Worm (Caenorhabditis elegans) whole organism, late embryonic: ENCODE results near the gene nhr-63.

Experiments used
- C08G9.2 ChIP-seq: sonication (generic microtip); optimal IDR thresholded peaks from 2 replicates; lab custom pipeline; 2016; ENCODE audit warnings: mild to moderate bottlenecking, missing genetic modification characterization, moderate library complexity, missing compliant biosample characterization
- F13H6.1 ChIP-seq: sonication (generic microtip); optimal IDR thresholded peaks from 2 replicates; lab custom pipeline; 2016; ENCODE audit warnings: missing genetic modification characterization, missing compliant biosample characterization
- K09A11.1 ChIP-seq: sonication (generic microtip); optimal IDR thresholded peaks from 2 replicates; lab custom pipeline; 2017; ENCODE audit warnings: antibody characterized with exemption, mild to moderate bottlenecking, missing genetic modification characterization, missing compliant biosample characterization; ENCODE audit not compliant: insufficient read depth
- T23F11.4 ChIP-seq: fragments of 200-800 bp; sonication (Bioruptor generic); optimal IDR thresholded peaks from 2 replicates; lab custom pipeline; 2018; ENCODE audit warnings: mild to moderate bottlenecking, missing genetic modification characterization, missing compliant biosample characterization
- Y22D7AL.16 ChIP-seq: sonication (generic microtip); optimal IDR thresholded peaks from 2 replicates; lab custom pipeline; 2016; ENCODE audit warnings: missing genetic modification characterization, missing compliant biosample characterization
- ama-1 ChIP-seq: fragments of 150-350 bp; optimal IDR thresholded peaks from 2 replicates; lab custom pipeline; 2014
- ceh-18 ChIP-seq: sonication (generic microtip); optimal IDR thresholded peaks from 2 replicates; lab custom pipeline; 2016; ENCODE audit warnings: missing genetic modification characterization, missing compliant biosample characterization
- ceh-19 ChIP-seq: fragments of 200-800 bp; sonication (Bioruptor generic); optimal IDR thresholded peaks from 2 replicates; lab custom pipeline; 2018; ENCODE audit warnings: mild to moderate bottlenecking, missing genetic modification characterization, missing compliant biosample characterization
- ceh-2 ChIP-seq: sonication (generic microtip); optimal IDR thresholded peaks from 2 replicates; lab custom pipeline; 2016; ENCODE audit warnings: missing genotype, missing genetic modification characterization, missing compliant biosample characterization
- ceh-22 ChIP-seq: sonication (generic microtip); optimal IDR thresholded peaks from 2 replicates; lab custom pipeline; 2017; ENCODE audit warnings: missing biosample characterization, missing genetic modification characterization
- ceh-24 ChIP-seq: sonication (generic microtip); optimal IDR thresholded peaks from 2 replicates; lab custom pipeline; 2016; ENCODE audit warnings: mild to moderate bottlenecking, missing genetic modification characterization, missing compliant biosample characterization
- ceh-31 ChIP-seq: sonication (generic microtip); optimal IDR thresholded peaks from 2 replicates; lab custom pipeline; 2016; ENCODE audit warnings: missing genetic modification characterization, missing compliant biosample characterization
- ceh-34 ChIP-seq: sonication (generic microtip); optimal IDR thresholded peaks from 2 replicates; lab custom pipeline; 2016; ENCODE audit warnings: mild to moderate bottlenecking, missing genetic modification characterization, missing compliant biosample characterization
- ceh-45 ChIP-seq: fragments of 200-800 bp; sonication (Bioruptor generic); IDR thresholded peaks from 2 replicates; pipeline ENCODE4 v1.3.6; 2022; ENCODE audit warnings: missing genetic modification reagents, missing genetic modification characterization, missing compliant biosample characterization
- ceh-48 ChIP-seq: sonication (generic microtip); optimal IDR thresholded peaks from 2 replicates; lab custom pipeline; 2016; ENCODE audit warnings: missing genetic modification characterization, inconsistent platforms, missing compliant biosample characterization
- ceh-9 ChIP-seq: sonication (generic microtip); optimal IDR thresholded peaks from 2 replicates; lab custom pipeline; 2016; ENCODE audit warnings: mild to moderate bottlenecking, missing genetic modification characterization, inconsistent platforms, missing compliant biosample characterization
- dmd-4 ChIP-seq: sonication (generic microtip); optimal IDR thresholded peaks from 2 replicates; lab custom pipeline; 2016; ENCODE audit warnings: borderline replicate concordance, missing genetic modification characterization, missing compliant biosample characterization
- elt-2 ChIP-seq: sonication (generic microtip); optimal IDR thresholded peaks from 2 replicates; lab custom pipeline; 2016; ENCODE audit warnings: missing genetic modification reagents, missing genetic modification characterization, missing compliant biosample characterization
- elt-4 ChIP-seq: sonication (generic microtip); optimal IDR thresholded peaks from 2 replicates; lab custom pipeline; 2016; ENCODE audit warnings: missing genetic modification characterization, missing compliant biosample characterization
- eyg-1 ChIP-seq: sonication (generic microtip); optimal IDR thresholded peaks from 2 replicates; lab custom pipeline; 2016; ENCODE audit warnings: missing genotype, missing genetic modification characterization, missing compliant biosample characterization
- fkh-10 ChIP-seq: fragments of 150-350 bp; optimal IDR thresholded peaks from 2 replicates; lab custom pipeline; 2014; ENCODE audit warnings: missing biosample characterization, missing genetic modification reagents, missing genetic modification characterization
- fkh-6 ChIP-seq: sonication (generic microtip); optimal IDR thresholded peaks from 2 replicates; lab custom pipeline; 2016; ENCODE audit warnings: missing genetic modification characterization, missing compliant biosample characterization
- gmeb-2 ChIP-seq: sonication (generic microtip); optimal IDR thresholded peaks from 2 replicates; lab custom pipeline; 2016; ENCODE audit warnings: missing genetic modification characterization, inconsistent platforms, missing compliant biosample characterization
- hlh-30 ChIP-seq: sonication (generic microtip); optimal IDR thresholded peaks from 2 replicates; lab custom pipeline; 2017; ENCODE audit warnings: antibody characterized with exemption, missing genetic modification characterization, missing compliant biosample characterization; ENCODE audit not compliant: insufficient read depth
- hlh-6 ChIP-seq: sonication (generic microtip); optimal IDR thresholded peaks from 2 replicates; lab custom pipeline; 2016; ENCODE audit warnings: missing genotype, missing genetic modification characterization, missing compliant biosample characterization
- lim-6 ChIP-seq: sonication (generic microtip); optimal IDR thresholded peaks from 2 replicates; lab custom pipeline; 2016; ENCODE audit warnings: missing genetic modification characterization, missing compliant biosample characterization
- lin-11 ChIP-seq: fragments of 200-800 bp; sonication (Bioruptor generic); optimal IDR thresholded peaks from 2 replicates; lab custom pipeline; 2018; ENCODE audit warnings: mild to moderate bottlenecking, missing genetic modification characterization, missing compliant biosample characterization
- madf-2 ChIP-seq: sonication (generic microtip); optimal IDR thresholded peaks from 2 replicates; lab custom pipeline; 2017; ENCODE audit warnings: missing genetic modification characterization, missing compliant biosample characterization
- nhr-11 ChIP-seq: fragments of 150-350 bp; optimal IDR thresholded peaks from 2 replicates; lab custom pipeline; 2014; ENCODE audit warnings: missing biosample characterization, missing genetic modification characterization
- nhr-232 ChIP-seq: sonication (generic microtip); optimal IDR thresholded peaks from 2 replicates; lab custom pipeline; 2016; ENCODE audit warnings: missing genetic modification characterization, missing compliant biosample characterization
- odd-2 ChIP-seq: sonication (generic microtip); optimal IDR thresholded peaks from 2 replicates; lab custom pipeline; 2017; ENCODE audit warnings: antibody characterized with exemption, mild to moderate bottlenecking, missing genetic modification characterization, missing compliant biosample characterization
- pha-2 ChIP-seq: sonication (generic microtip); optimal IDR thresholded peaks from 2 replicates; lab custom pipeline; 2017; ENCODE audit warnings: mild to moderate bottlenecking, missing genetic modification characterization, missing compliant biosample characterization
- pqm-1 ChIP-seq: sonication (generic microtip); optimal IDR thresholded peaks from 2 replicates; lab custom pipeline; 2016; ENCODE audit warnings: missing genetic modification characterization, missing compliant biosample characterization
- rnt-1 ChIP-seq: sonication (generic microtip); optimal IDR thresholded peaks from 2 replicates; lab custom pipeline; 2016; ENCODE audit warnings: missing genetic modification characterization, missing compliant biosample characterization
- sdc-2 ChIP-seq: sonication (generic microtip); optimal IDR thresholded peaks from 2 replicates; lab custom pipeline; 2016; ENCODE audit warnings: missing genotype, missing genetic modification characterization, missing compliant biosample characterization
- sox-4 ChIP-seq: sonication (generic microtip); optimal IDR thresholded peaks from 2 replicates; lab custom pipeline; 2017; ENCODE audit warnings: mild to moderate bottlenecking, missing genetic modification characterization, inconsistent platforms, missing compliant biosample characterization
- syd-9 ChIP-seq: sonication (generic microtip); optimal IDR thresholded peaks from 2 replicates; lab custom pipeline; 2016; ENCODE audit warnings: mild to moderate bottlenecking, missing genetic modification characterization, moderate library complexity, missing compliant biosample characterization
- unc-42 ChIP-seq: sonication (generic microtip); optimal IDR thresholded peaks from 2 replicates; lab custom pipeline; 2016; ENCODE audit warnings: missing genotype, missing genetic modification characterization, missing compliant biosample characterization
- unc-55 ChIP-seq: sonication (generic microtip); optimal IDR thresholded peaks from 2 replicates; lab custom pipeline; 2017; ENCODE audit warnings: missing biosample characterization, missing genetic modification reagents, missing genetic modification characterization
- unc-86 ChIP-seq: sonication (generic microtip); optimal IDR thresholded peaks from 2 replicates; lab custom pipeline; 2016; ENCODE audit warnings: missing genetic modification characterization, missing compliant biosample characterization
- ztf-16 ChIP-seq: sonication (generic microtip); optimal IDR thresholded peaks from 2 replicates; lab custom pipeline; 2017; ENCODE audit warnings: missing genetic modification characterization, missing compliant biosample characterization

Gene nhr-63

DNA sequence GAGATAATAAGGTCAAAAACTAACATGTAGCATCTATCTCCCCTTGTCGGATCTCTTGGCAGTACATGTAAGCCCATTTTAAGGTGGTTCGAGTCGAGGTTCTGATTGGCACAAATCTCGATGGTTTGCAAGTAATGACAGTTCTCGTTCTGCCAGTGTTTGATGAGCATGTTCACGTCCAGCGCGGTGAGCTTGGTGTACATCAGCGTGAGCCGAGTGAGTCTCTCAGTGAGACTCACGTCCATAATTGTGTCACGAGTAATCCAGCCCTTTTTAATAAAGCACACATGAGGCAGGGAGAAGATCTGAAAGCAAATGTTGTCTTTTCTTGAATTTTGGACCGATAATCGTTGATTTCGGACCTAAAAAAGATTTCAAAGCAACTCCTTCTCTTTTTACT lies 30.4 kb downstream of the nhr-63 start, which contains the start of gene T10C6.16:
T10C6.16 (minus strand) TSS at position 245 of the 400 bp plus-strand sequence.
- TF ChIP-seq ceh-48 (tag; lab: Kevin White, UChicago) (no peak), ceh-2 (no peak), ama-1 (no peak), ceh-31 (tag; lab: Kevin White, UChicago) (no peak), rnt-1 (tag; lab: Kevin White, UChicago) (no peak), sdc-2 (tag; lab: Kevin White, UChicago) (no peak), fkh-10 (no peak), hlh-30 (tag; lab: Kevin White, UChicago) (no peak), ceh-22 (tag; lab: Kevin White, UChicago) (no peak), sox-4 (tag; lab: Kevin White, UChicago) (no peak), syd-9 (tag; lab: Kevin White, UChicago) (no peak), fkh-6 (no peak), eyg-1 (tag; lab: Kevin White, UChicago) (no peak), ztf-16 (tag; lab: Kevin White, UChicago) (no peak), ceh-19 (no peak), T23F11.4 (no peak), ceh-34 (no peak), pha-2 (tag; lab: Kevin White, UChicago) (no peak), lin-11 (no peak)

DNA sequence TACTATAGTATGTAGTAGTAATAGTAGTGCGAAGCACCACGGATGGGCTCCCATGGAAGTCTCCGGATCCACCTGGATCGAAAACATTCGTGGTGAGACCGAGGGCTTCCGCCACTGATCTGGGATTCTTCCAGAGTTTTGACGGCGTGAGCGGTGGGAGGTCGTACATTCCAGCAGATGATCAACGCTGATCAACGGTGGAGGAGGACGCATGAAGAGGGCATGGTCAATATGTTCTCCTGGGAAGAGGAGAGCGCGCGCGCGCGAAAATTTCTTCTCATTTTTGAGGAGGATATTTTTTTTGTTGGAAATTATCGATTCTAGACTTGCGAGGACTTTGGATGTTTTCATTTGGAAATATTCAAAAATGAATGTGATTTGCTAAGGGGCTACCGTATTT lies 31.1 kb downstream of the nhr-63 start:
- no peak for TF ChIP-seq ceh-31 (tag; lab: Kevin White, UChicago)
- TF ChIP-seq K09A11.1 (tag; lab: Kevin White, UChicago), result no peak
- TF ChIP-seq C08G9.2 (tag; lab: Kevin White, UChicago), result no peak
- no peak for TF ChIP-seq ceh-19
- no peak for TF ChIP-seq madf-2 (tag; lab: Kevin White, UChicago)
- TF ChIP-seq F13H6.1 (tag; lab: Kevin White, UChicago), result no peak
- TF ChIP-seq dmd-4, result no peak
- no peak for TF ChIP-seq ceh-48 (tag; lab: Kevin White, UChicago)
- no peak for TF ChIP-seq nhr-11 (tag; lab: Kevin White, UChicago)
- no peak for TF ChIP-seq ztf-16 (tag; lab: Kevin White, UChicago)
- TF ChIP-seq odd-2 (tag; lab: Kevin White, UChicago), result no peak
- no peak for TF ChIP-seq Y22D7AL.16 (tag; lab: Kevin White, UChicago)
- TF ChIP-seq hlh-6 (tag; lab: Kevin White, UChicago), result no peak
- TF ChIP-seq ceh-18 (tag; lab: Kevin White, UChicago), result no peak
- no peak for TF ChIP-seq ceh-9 (tag; lab: Kevin White, UChicago)
- no peak for TF ChIP-seq fkh-10
- no peak for TF ChIP-seq eyg-1 (tag; lab: Kevin White, UChicago)
- TF ChIP-seq unc-42 (tag; lab: Kevin White, UChicago), result no peak
- no peak for TF ChIP-seq ceh-24 (tag; lab: Kevin White, UChicago)

DNA sequence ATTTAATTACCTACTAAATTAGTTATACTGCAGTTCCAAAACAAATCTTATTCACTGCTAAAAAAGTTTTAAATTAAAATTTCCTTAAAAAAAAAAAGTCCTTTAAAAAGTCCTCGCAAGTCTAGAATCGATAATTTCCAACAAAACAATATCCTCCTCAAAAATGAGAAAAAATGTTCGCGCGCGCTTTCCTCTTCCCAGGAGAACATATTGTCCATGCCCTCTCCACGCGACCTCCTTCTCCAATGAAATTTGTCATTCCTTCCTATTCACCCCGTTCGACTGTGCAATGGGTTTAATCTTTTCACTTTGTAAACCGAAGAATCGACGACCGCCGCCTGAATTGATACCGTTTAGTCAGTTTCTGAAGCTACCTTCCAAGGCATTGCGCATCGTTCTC lies 33.8 kb downstream of the nhr-63 start, which contains the start of gene T10C6.10:
T10C6.10 (plus strand) TSS at position 248 of the 400 bp plus-strand sequence.
- TF ChIP-seq unc-86 (tag; lab: Kevin White, UChicago) (no peak), nhr-11 (tag; lab: Kevin White, UChicago) (no peak), hlh-6 (tag; lab: Kevin White, UChicago) (no peak), pha-2 (tag; lab: Kevin White, UChicago) (no peak), nhr-232 (tag; lab: Kevin White, UChicago) (no peak), sdc-2 (tag; lab: Kevin White, UChicago) (no peak), unc-42 (tag; lab: Kevin White, UChicago) (no peak), ceh-19 (no peak), T23F11.4 (no peak), gmeb-2 (no peak), lin-11 (no peak), unc-55 (GFP tag; lab: Kevin White, UChicago) (no peak), elt-2 (tag; lab: Kevin White, UChicago) (no peak), elt-4 (tag; lab: Kevin White, UChicago) (no peak), ceh-45 (GFP tag; lab: Robert Waterston, UW) (no peak), ceh-31 (tag; lab: Kevin White, UChicago) (no peak), lim-6 (tag; lab: Kevin White, UChicago) (no peak), pqm-1 (tag; lab: Kevin White, UChicago) (no peak), madf-2 (tag; lab: Kevin White, UChicago) (no peak)
- TF ChIP-seq, all 69 proteins: peak for 0
